Fruit fly (Drosophila melanogaster) whole organism, pupa: ENCODE measurements around the gene Sytbeta.

ENCODE experiments used
- CG10348 ChIP-seq: fragments of 200-800 bp; sonication (Bioruptor generic); IDR thresholded peaks from 2 replicates; pipeline ENCODE4 v1.3.6; 2022; ENCODE audit warnings: missing biosample characterization, missing genetic modification characterization
- CG12605 ChIP-seq: fragments of 200-800 bp; sonication (Bioruptor generic); IDR thresholded peaks from 2 replicates; pipeline ENCODE4 v1.3.6; 2022; ENCODE audit warnings: missing biosample characterization, missing genetic modification characterization
- CG13204 ChIP-seq: fragments of 200-800 bp; sonication (Bioruptor generic); optimal IDR thresholded peaks from 2 replicates; lab custom pipeline; 2018; ENCODE audit warnings: missing biosample characterization, mild to moderate bottlenecking, missing genetic modification characterization, moderate library complexity
- CG14655 ChIP-seq: fragments of 200-800 bp; sonication (Bioruptor generic); optimal IDR thresholded peaks from 3 replicates; lab custom pipeline; 2017; ENCODE audit warnings: mild to moderate bottlenecking, missing biosample characterization, missing genetic modification reagents, missing genetic modification characterization
- CG15710 ChIP-seq: fragments of 200-800 bp; sonication (Bioruptor generic); optimal IDR thresholded peaks from 2 replicates; lab custom pipeline; 2018; ENCODE audit warnings: missing biosample characterization, mild to moderate bottlenecking, missing genetic modification characterization, moderate library complexity
- CG17806 ChIP-seq: fragments of 200-800 bp; sonication (Bioruptor generic); optimal IDR thresholded peaks from 2 replicates; lab custom pipeline; 2018; ENCODE audit warnings: missing biosample characterization, mild to moderate bottlenecking, missing genetic modification characterization, moderate library complexity
- CG32121 ChIP-seq: fragments of 200-800 bp; sonication (Bioruptor generic); IDR thresholded peaks from 2 replicates; pipeline ENCODE4 v1.3.6; 2022; ENCODE audit warnings: missing biosample characterization, missing genetic modification characterization
- CG34367 ChIP-seq: fragments of 200-800 bp; sonication (Bioruptor generic); optimal IDR thresholded peaks from 2 replicates; lab custom pipeline; 2018; ENCODE audit warnings: missing biosample characterization, mild to moderate bottlenecking, missing genetic modification characterization
- CG4496 ChIP-seq: fragments of 200-800 bp; sonication (Bioruptor generic); IDR thresholded peaks from 3 replicates; pipeline ENCODE4 v1.3.6; 2022; ENCODE audit warnings: missing biosample characterization, missing genetic modification characterization
- CG8159 ChIP-seq: fragments of 200-800 bp; sonication (Bioruptor generic); optimal IDR thresholded peaks from 3 replicates; lab custom pipeline; 2018; ENCODE audit warnings: missing biosample characterization, mild to moderate bottlenecking, missing genetic modification characterization, moderate library complexity
- CG8301 ChIP-seq: fragments of 200-800 bp; sonication (Bioruptor generic); optimal IDR thresholded peaks from 2 replicates; lab custom pipeline; 2018; ENCODE audit warnings: missing biosample characterization, mild to moderate bottlenecking, missing genetic modification characterization
- CG9948 ChIP-seq: fragments of 200-800 bp; sonication (Bioruptor generic); optimal IDR thresholded peaks from 2 replicates; lab custom pipeline; 2018; ENCODE audit warnings: missing biosample characterization, mild to moderate bottlenecking, missing genetic modification characterization, moderate library complexity
- D1 ChIP-seq: fragments of 200-800 bp; sonication (Bioruptor generic); optimal IDR thresholded peaks from 2 replicates; lab custom pipeline; 2018; ENCODE audit warnings: missing biosample characterization, mild to moderate bottlenecking, missing genetic modification characterization, moderate library complexity
- EcR ChIP-seq: fragments of 200-800 bp; sonication (Bioruptor generic); optimal IDR thresholded peaks from 3 replicates; lab custom pipeline; 2019; ENCODE audit warnings: missing biosample characterization, missing genetic modification characterization, mild to moderate bottlenecking, moderate library complexity, missing genetic modification reagents
- Ets98B ChIP-seq: fragments of 200-800 bp; sonication (Bioruptor generic); IDR thresholded peaks from 2 replicates; pipeline ENCODE4 v1.3.6; 2022; ENCODE audit warnings: missing biosample characterization, missing genetic modification characterization
- Pif1A ChIP-seq: fragments of 200-800 bp; sonication (Bioruptor generic); optimal IDR thresholded peaks from 3 replicates; lab custom pipeline; 2016; ENCODE audit warnings: missing biosample characterization, missing genetic modification characterization
- Pif1B ChIP-seq: fragments of 200-800 bp; sonication (Bioruptor generic); optimal IDR thresholded peaks from 3 replicates; lab custom pipeline; 2016; ENCODE audit warnings: missing biosample characterization, missing genetic modification characterization
- Snoo ChIP-seq: fragments of 200-800 bp; sonication (Bioruptor generic); optimal IDR thresholded peaks from 3 replicates; lab custom pipeline; 2017; ENCODE audit warnings: missing biosample characterization, mild to moderate bottlenecking, missing genetic modification characterization, inconsistent platforms
- fd96Ca ChIP-seq: fragments of 200-800 bp; sonication (Bioruptor generic); IDR thresholded peaks from 3 replicates; pipeline ENCODE4 v1.3.6; 2022; ENCODE audit warnings: missing biosample characterization, missing genetic modification characterization
- gl ChIP-seq: fragments of 200-800 bp; sonication (Bioruptor generic); optimal IDR thresholded peaks from 2 replicates; lab custom pipeline; 2018; ENCODE audit warnings: missing biosample characterization, mild to moderate bottlenecking, missing genetic modification characterization
- rn ChIP-seq: fragments of 200-800 bp; sonication (Bioruptor generic); IDR thresholded peaks from 2 replicates; pipeline ENCODE4 v1.3.6; 2022; ENCODE audit warnings: missing biosample characterization, missing genetic modification characterization

Gene Sytbeta

DNA sequence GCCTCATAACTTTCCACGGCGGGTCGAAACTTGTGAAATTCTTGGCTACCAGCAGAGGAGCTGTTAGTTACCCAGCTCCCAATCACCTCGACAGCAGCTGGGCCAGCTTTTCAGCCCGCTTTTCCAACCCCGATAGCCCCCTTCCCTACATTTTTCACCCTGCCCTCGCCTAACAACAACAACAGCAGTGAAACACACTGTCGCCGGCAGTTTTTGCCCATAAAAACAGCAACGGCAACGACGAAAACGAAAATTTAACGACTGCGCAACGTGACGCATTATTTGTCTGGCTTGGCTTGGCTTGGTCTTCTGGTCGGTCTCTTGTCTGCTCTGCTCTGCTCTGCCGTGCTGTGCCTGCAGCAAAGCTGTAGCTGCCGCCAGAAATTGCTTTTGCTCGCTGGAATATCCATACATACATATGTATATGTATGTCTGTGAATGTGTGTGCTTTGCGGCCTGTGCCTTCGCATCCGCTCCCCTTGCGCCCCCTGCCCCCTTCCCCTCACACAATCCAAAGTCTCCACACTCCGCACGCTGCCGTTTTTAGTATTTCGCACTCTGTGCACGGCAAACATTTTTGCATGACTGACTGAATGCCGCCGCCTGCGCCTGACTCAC lies 42.5 kb upstream of the Sytbeta start:
- TF ChIP-seq CG13204 (GFP tag; lab: Kevin White, UChicago): peak; percentile 96
- TF ChIP-seq CG4496 (GFP tag; lab: Robert Waterston, UW): peak; percentile 4; the same call in 2 of the 3 replicates
- TF ChIP-seq EcR (GFP tag; lab: Kevin White, UChicago): no peak

dm6 chr3L:15105566-15106207 lies 40.9 kb upstream of the Sytbeta start, which contains the start of gene CG45071:
Gene CG45071, plus strand, starts transcription at chr3L:15105882.
- TF ChIP-seq EcR (GFP tag; lab: Kevin White, UChicago) (peak; percentile 37), Ets98B (GFP tag; lab: Robert Waterston, UW) (peak; percentile 11; the same call in 1 of the 2 replicates), CG34367 (no peak), CG13204 (GFP tag; lab: Kevin White, UChicago) (peak; percentile 100), CG14655 (no peak), CG32121 (no peak), CG12605 (peak; percentile 34; the same call in 1 of the 2 replicates)
- TF ChIP-seq, all 21 proteins: peak for 4

- TF ChIP-seq CG32121 (peak; percentile 87), CG4496 (GFP tag; lab: Robert Waterston, UW) (peak; percentile 87), CG15710 (tag; lab: Kevin White, UChicago) (peak; percentile 94), Ets98B (GFP tag; lab: Robert Waterston, UW) (peak; percentile 82), CG17806 (tag; lab: Kevin White, UChicago) (peak; percentile 87), fd96Ca (GFP tag; lab: Robert Waterston, UW) (peak; percentile 92), Snoo (peak; percentile 90), EcR (GFP tag; lab: Kevin White, UChicago) (no peak), CG8301 (tag; lab: Kevin White, UChicago) (peak; percentile 90), rn (GFP tag; lab: Robert Waterston, UW) (peak; percentile 84), gl (tag; lab: Kevin White, UChicago) (peak; percentile 73), CG13204 (GFP tag; lab: Kevin White, UChicago) (peak; percentile 6), CG8159 (tag; lab: Kevin White, UChicago) (peak; percentile 90), Pif1B (peak; percentile 88), CG12605 (peak; percentile 76), CG14655 (peak; percentile 88), CG34367 (peak; percentile 89), CG9948 (peak; percentile 84), Pif1A (GFP tag; lab: Kevin White, UChicago) (peak; percentile 95), CG10348 (GFP tag; lab: Robert Waterston, UW) (no peak; the same call in 1 of the 2 replicates), D1 (peak; percentile 53)
These were observed 40.2 kb upstream of the Sytbeta start for dm6 chr3L:15104849-15105555.

DNA sequence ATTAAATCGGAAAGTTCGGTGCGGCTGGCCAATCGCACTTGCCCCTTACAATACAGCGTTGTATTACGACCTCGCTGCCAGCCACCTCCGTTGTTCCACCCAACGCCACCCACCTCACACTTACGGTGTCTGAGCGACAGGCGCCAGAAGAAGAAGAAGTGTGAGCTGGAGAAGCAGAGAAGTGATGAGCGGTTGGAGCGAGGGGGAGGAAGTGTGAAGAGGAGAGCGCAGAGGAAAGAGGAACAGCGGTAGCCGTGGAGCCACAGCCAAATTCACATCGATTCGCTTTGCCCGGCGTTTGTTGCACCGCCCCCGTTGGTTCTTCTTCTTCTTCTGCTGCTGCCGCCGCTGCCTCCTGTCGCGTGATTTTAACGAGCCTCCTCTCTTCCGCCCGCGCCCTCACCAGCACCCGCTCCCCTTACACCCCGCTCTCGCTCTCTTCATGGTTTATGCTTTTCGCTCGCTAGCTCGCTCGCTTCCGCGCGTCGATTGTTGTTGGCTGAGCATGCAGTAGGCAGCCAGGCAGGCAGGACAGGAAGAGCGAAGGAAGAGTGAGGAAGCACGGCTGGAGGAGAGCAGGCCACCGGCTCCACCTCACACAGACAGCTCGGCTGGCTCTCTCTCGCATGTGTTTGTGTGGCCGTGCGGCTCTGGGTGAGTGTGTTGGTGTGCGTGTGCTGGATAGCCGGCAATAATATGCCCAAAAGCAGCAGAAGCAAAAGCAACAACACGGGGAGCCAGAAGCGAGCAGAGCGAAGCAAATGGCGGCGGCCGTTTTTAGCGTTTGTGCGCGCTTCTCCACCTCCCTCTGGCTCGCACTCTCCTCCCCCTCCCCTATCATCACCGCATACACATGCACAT lies 39.4 kb upstream of the Sytbeta start:
- TF ChIP-seq EcR (GFP tag; lab: Kevin White, UChicago) (peak; percentile 49), CG10348 (GFP tag; lab: Robert Waterston, UW) (no peak), Pif1B (peak; percentile 33), fd96Ca (GFP tag; lab: Robert Waterston, UW) (peak; percentile 24; the same call in 1 of the 3 replicates), CG13204 (GFP tag; lab: Kevin White, UChicago) (peak; percentile 99), CG17806 (tag; lab: Kevin White, UChicago) (peak; percentile 4), Snoo (peak; percentile 19), CG4496 (GFP tag; lab: Robert Waterston, UW) (no peak)

DNA sequence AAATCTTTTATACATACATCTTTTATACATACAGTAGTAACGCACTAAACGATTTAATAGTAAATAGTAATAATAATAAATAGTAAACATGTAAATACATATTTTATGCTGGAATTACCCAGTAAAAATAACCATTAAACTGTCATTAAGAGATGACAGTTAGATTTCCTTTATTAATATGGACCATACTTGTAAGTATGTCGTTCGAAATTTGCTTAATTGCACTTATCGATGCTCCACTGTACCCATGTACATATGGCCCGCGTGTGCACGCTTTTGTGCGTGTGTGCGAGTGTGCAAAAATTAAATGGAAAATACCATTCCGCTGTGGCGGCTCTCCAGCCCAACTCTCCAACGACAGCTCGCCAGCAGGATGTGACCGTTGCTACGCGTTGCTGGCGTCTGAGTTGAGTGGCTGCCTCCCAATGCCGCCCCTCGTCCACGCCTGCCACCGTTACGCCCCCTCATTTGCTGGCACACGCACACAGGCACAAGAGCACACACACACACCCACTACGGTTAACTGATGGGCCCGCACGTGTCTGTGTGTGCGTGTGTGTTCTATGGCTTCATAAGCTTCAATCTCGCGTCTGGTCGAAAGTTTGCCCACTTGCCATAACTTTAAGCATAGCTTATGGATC lies 38.0 kb upstream of the Sytbeta start:
- TF ChIP-seq CG14655 (peak; percentile 49), Pif1A (GFP tag; lab: Kevin White, UChicago) (peak; percentile 5), Ets98B (GFP tag; lab: Robert Waterston, UW) (peak; percentile 31), Snoo (no peak), CG8301 (tag; lab: Kevin White, UChicago) (peak; percentile 13), CG9948 (peak; percentile 25), CG17806 (tag; lab: Kevin White, UChicago) (peak; percentile 31), CG4496 (GFP tag; lab: Robert Waterston, UW) (peak; percentile 54; the same call in 1 of the 3 replicates), CG8159 (tag; lab: Kevin White, UChicago) (peak; percentile 49), CG10348 (GFP tag; lab: Robert Waterston, UW) (no peak), CG34367 (peak; percentile 38), CG13204 (GFP tag; lab: Kevin White, UChicago) (peak; percentile 96), CG15710 (tag; lab: Kevin White, UChicago) (peak; percentile 49), EcR (GFP tag; lab: Kevin White, UChicago) (peak; percentile 49), gl (tag; lab: Kevin White, UChicago) (no peak), fd96Ca (GFP tag; lab: Robert Waterston, UW) (0 out of 3 replicates have a peak, but pooled peaks have one; percentile 12), D1 (no peak)
